Worm (Caenorhabditis elegans): Measurements from ENCODE around the gene rpl-22.

Gene rpl-22

ce11 chrII:5047279-5047678 lies 8.1 kb upstream of the rpl-22 start:
- TF ChIP-seq C34F6.9 (tag; optimal IDR thresholded peaks at IDR 0.05) (peak; percentile 20), mab-5 (tag; optimal IDR thresholded peaks at IDR 0.05) (no peak), nhr-129 (tag; optimal IDR thresholded peaks at IDR 0.05) (peak; percentile 41), blmp-1 (tag; optimal IDR thresholded peaks at IDR 0.05; ENCODE audit: insufficient read depth) (peak; percentile 10), nhr-23 (tag; optimal IDR thresholded peaks at IDR 0.05) (no peak)

ce11 chrII:5048185-5048795 lies 7.1 kb upstream of the rpl-22 start:
- TF ChIP-seq C34F6.9 (tag; optimal IDR thresholded peaks at IDR 0.05) (peak; percentile 13), nhr-129 (tag; optimal IDR thresholded peaks at IDR 0.05) (peak; percentile 54), nhr-6 (tag; optimal IDR thresholded peaks at IDR 0.05) (no peak)

- peak; percentile 21 for TF ChIP-seq sma-3 (GFP tag; optimal IDR thresholded peaks at IDR 0.05)
- no peak for TF ChIP-seq ztf-1 (GFP tag; conservative IDR thresholded peaks at IDR 0.05)
- TF ChIP-seq nhr-23 (tag; optimal IDR thresholded peaks at IDR 0.05), result no peak
- no peak for TF ChIP-seq dmd-4 (tag; optimal IDR thresholded peaks at IDR 0.05)
- TF ChIP-seq unc-55 (GFP tag; optimal IDR thresholded peaks at IDR 0.05), result no peak
- peak; percentile 19 for TF ChIP-seq sma-9 (GFP tag; optimal IDR thresholded peaks at IDR 0.05)
- no peak for TF ChIP-seq sma-9 (tag; optimal IDR thresholded peaks at IDR 0.05)
- TF ChIP-seq crh-2 (tag; optimal IDR thresholded peaks at IDR 0.05), result peak; percentile 64
- peak; percentile 28 for TF ChIP-seq egl-27 (tag; optimal IDR thresholded peaks at IDR 0.05)
- peak; percentile 2 for TF ChIP-seq C34F6.9 (tag; optimal IDR thresholded peaks at IDR 0.05)
- no peak for TF ChIP-seq nhr-10 (tag; optimal IDR thresholded peaks at IDR 0.05)
- peak in 1 of 2 experiments; percentile 29 for TF ChIP-seq lsy-2 (tag; optimal IDR thresholded peaks at IDR 0.05)
- no peak for TF ChIP-seq ceh-82 (tag; optimal IDR thresholded peaks at IDR 0.05)
- no peak for TF ChIP-seq skn-1 (tag; optimal IDR thresholded peaks at IDR 0.05)
- no peak for TF ChIP-seq ceh-16 (tag; optimal IDR thresholded peaks at IDR 0.05)
- TF ChIP-seq sem-4 (tag; optimal IDR thresholded peaks at IDR 0.05), result peak; percentile 31
- no peak for TF ChIP-seq lin-13 (GFP tag; optimal IDR thresholded peaks at IDR 0.05)
- TF ChIP-seq nhr-21 (tag; optimal IDR thresholded peaks at IDR 0.05), result no peak
- TF ChIP-seq ztf-4 (tag; optimal IDR thresholded peaks at IDR 0.05), result no peak
- TF ChIP-seq F13H6.1 (tag; optimal IDR thresholded peaks at IDR 0.05), result peak; percentile 11
- TF ChIP-seq R02D3.7 (tag; optimal IDR thresholded peaks at IDR 0.05), result no peak
- peak; percentile 84 for TF ChIP-seq nhr-25 (tag; optimal IDR thresholded peaks at IDR 0.05)
- TF ChIP-seq ama-1 (optimal IDR thresholded peaks at IDR 0.05), result no peak
- peak; percentile 22 for TF ChIP-seq blmp-1 (tag; optimal IDR thresholded peaks at IDR 0.05; ENCODE audit: insufficient read depth)
- no peak for TF ChIP-seq lin-39 (tag; optimal IDR thresholded peaks at IDR 0.05)
- no peak for TF ChIP-seq mdl-1 (tag; optimal IDR thresholded peaks at IDR 0.05)
- peak; percentile 5 for TF ChIP-seq nhr-129 (tag; optimal IDR thresholded peaks at IDR 0.05)
- peak; percentile 62 for TF ChIP-seq mab-5 (tag; optimal IDR thresholded peaks at IDR 0.05)
- peak; percentile 4 for TF ChIP-seq nhr-6 (tag; optimal IDR thresholded peaks at IDR 0.05)
Observed at ce11 chrII:5049249-5049648, 6.2 kb upstream of the rpl-22 start.

- TF ChIP-seq crh-2 (tag; optimal IDR thresholded peaks at IDR 0.05), result no peak
- TF ChIP-seq elt-3 (tag; optimal IDR thresholded peaks at IDR 0.05), result no peak
- no peak for TF ChIP-seq nhr-237 (tag; optimal IDR thresholded peaks at IDR 0.05)
- TF ChIP-seq nhr-10 (tag; optimal IDR thresholded peaks at IDR 0.05), result no peak
- TF ChIP-seq C34F6.9 (tag; optimal IDR thresholded peaks at IDR 0.05), result no peak
- TF ChIP-seq fos-1 (tag; optimal IDR thresholded peaks at IDR 0.05), result no peak
- TF ChIP-seq ZK546.5 (tag; optimal IDR thresholded peaks at IDR 0.05), result no peak
- no peak for TF ChIP-seq lin-39 (tag; optimal IDR thresholded peaks at IDR 0.05)
- no peak for TF ChIP-seq snpc-4 (tag; optimal IDR thresholded peaks at IDR 0.05)
- TF ChIP-seq nhr-129 (tag; optimal IDR thresholded peaks at IDR 0.05), result peak; percentile 28
- no peak for TF ChIP-seq skn-1 (tag; optimal IDR thresholded peaks at IDR 0.05)
- peak in 1 of 2 experiments; percentile 31 for TF ChIP-seq lsy-2 (tag; optimal IDR thresholded peaks at IDR 0.05)
- TF ChIP-seq alr-1 (tag; optimal IDR thresholded peaks at IDR 0.05), result no peak
- TF ChIP-seq ztf-1 (GFP tag; conservative IDR thresholded peaks at IDR 0.05), result no peak
- TF ChIP-seq nhr-12 (tag; optimal IDR thresholded peaks at IDR 0.05), result no peak
Observed at ce11 chrII:5049865-5050342, 5.5 kb upstream of the rpl-22 start, which contains the start of gene F33G12.6. Gene F33G12.6 (plus strand): TSS chrII:5049915.

All from whole organism, L2 larva.